Worm (Caenorhabditis elegans) whole organism, L1 larva: Measurements from ENCODE around the gene F52C9.3.

Experiments
- C04F5.9 ChIP-seq: sonication (generic microtip); optimal IDR thresholded peaks from 2 replicates; lab custom pipeline; 2016; ENCODE audit warnings: missing genetic modification characterization, missing compliant biosample characterization
- C34B4.2 ChIP-seq: sonication (generic microtip); optimal IDR thresholded peaks from 2 replicates; lab custom pipeline; 2017; ENCODE audit warnings: mild to moderate bottlenecking, missing genetic modification characterization, missing compliant biosample characterization
- F16B12.6 ChIP-seq: fragments of 150-350 bp; optimal IDR thresholded peaks from 2 replicates; lab custom pipeline; 2014; ENCODE audit warnings: missing biosample characterization, missing genetic modification characterization
- aha-1 ChIP-seq: fragments of 150-350 bp; optimal IDR thresholded peaks from 2 replicates; lab custom pipeline; 2014; ENCODE audit warnings: missing biosample characterization, missing genetic modification characterization
- aly-2 ChIP-seq: fragments of 150-350 bp; optimal IDR thresholded peaks from 2 replicates; lab custom pipeline; 2014; ENCODE audit warnings: missing biosample characterization, missing genetic modification characterization
- ama-1 ChIP-seq: fragments of 150-350 bp; optimal IDR thresholded peaks from 2 replicates; lab custom pipeline; 2014
- ceh-63 ChIP-seq: fragments of 200-800 bp; sonication (Bioruptor generic); optimal IDR thresholded peaks from 2 replicates; lab custom pipeline; 2018; ENCODE audit warnings: mild to moderate bottlenecking, missing genetic modification characterization, missing compliant biosample characterization
- ceh-88 ChIP-seq: fragments of 200-800 bp; sonication (Bioruptor generic); IDR thresholded peaks from 2 replicates; pipeline ENCODE4 v1.3.6; 2022; ENCODE audit warnings: missing genetic modification characterization, missing compliant biosample characterization
- dpl-1 ChIP-seq, 3 experiments: fragments of 150-350 bp in 2 of 3; sonication (generic microtip) in 1 of 3; optimal IDR thresholded peaks; 2 replicates each; lab custom pipeline; 2014 to 2017; ENCODE audit warnings: missing biosample characterization in 3 of 3, missing genetic modification characterization in 3 of 3, missing genetic modification reagents in 3 of 3
- dsc-1 ChIP-seq: sonication (generic microtip); optimal IDR thresholded peaks from 2 replicates; lab custom pipeline; 2016; ENCODE audit warnings: mild to moderate bottlenecking, missing genetic modification characterization, missing compliant biosample characterization
- efl-1 ChIP-seq, 4 experiments: fragments of 150-350 bp; optimal IDR thresholded peaks in 3 of 4; peaks in 1 of 4; 1 replicate in 1 of 4; 2 replicates in 3 of 4; lab custom pipeline; 2014; ENCODE audit warnings: missing biosample characterization in 2 of 4, missing genetic modification characterization in 2 of 4, missing genetic modification reagents in 2 of 4
- efl-3 ChIP-seq: fragments of 200-800 bp; sonication (Bioruptor generic); optimal IDR thresholded peaks from 2 replicates; lab custom pipeline; 2018; ENCODE audit warnings: mild to moderate bottlenecking, missing genetic modification characterization, missing compliant biosample characterization
- egl-27 ChIP-seq, 2 experiments: fragments of 150-350 bp in 1 of 2; sonication (generic microtip); optimal IDR thresholded peaks; 3 replicates each; lab custom pipeline; 2017 to 2018; ENCODE audit warnings: missing biosample characterization in 2 of 2, missing genetic modification characterization in 2 of 2, missing genetic modification reagents in 2 of 2
- elt-2 ChIP-seq: sonication (generic microtip); optimal IDR thresholded peaks from 2 replicates; lab custom pipeline; 2016; ENCODE audit warnings: missing genetic modification characterization, mild to moderate bottlenecking, inconsistent platforms, missing compliant biosample characterization, missing genetic modification reagents
- elt-3 ChIP-seq, 6 experiments: fragments of 150-350 bp in 1 of 6; sonication (generic microtip); optimal IDR thresholded peaks; 2 replicates each; lab custom pipeline; 2017 to 2018; ENCODE audit warnings: missing biosample characterization in 6 of 6, missing genetic modification characterization in 6 of 6, inconsistent platforms in 1 of 6
- ets-5 ChIP-seq: fragments of 200-800 bp; sonication (Bioruptor generic); IDR thresholded peaks from 2 replicates; pipeline ENCODE4 v1.3.6; 2022; ENCODE audit warnings: missing genetic modification characterization, missing compliant biosample characterization
- fkh-10 ChIP-seq: sonication (generic microtip); optimal IDR thresholded peaks from 2 replicates; lab custom pipeline; 2017; ENCODE audit warnings: missing biosample characterization, missing genetic modification reagents, missing genetic modification characterization
- fkh-4 ChIP-seq: sonication (generic microtip); optimal IDR thresholded peaks from 2 replicates; lab custom pipeline; 2016; ENCODE audit warnings: missing compliant biosample characterization, missing genetic modification characterization, borderline replicate concordance
- fkh-8 ChIP-seq: sonication (generic microtip); optimal IDR thresholded peaks from 2 replicates; lab custom pipeline; 2016; ENCODE audit warnings: mild to moderate bottlenecking, missing genetic modification characterization, missing compliant biosample characterization
- fos-1 ChIP-seq: fragments of 150-350 bp; optimal IDR thresholded peaks from 2 replicates; lab custom pipeline; 2014; ENCODE audit warnings: missing biosample characterization, missing genetic modification characterization
- grh-1 ChIP-seq: fragments of 200-800 bp; sonication (Bioruptor generic); IDR thresholded peaks from 2 replicates; pipeline ENCODE4 v1.3.6; 2022; ENCODE audit warnings: missing genetic modification reagents, missing genetic modification characterization, missing compliant biosample characterization
- hlh-4 ChIP-seq: sonication (generic microtip); optimal IDR thresholded peaks from 2 replicates; lab custom pipeline; 2016; ENCODE audit warnings: mild to moderate bottlenecking, missing genetic modification characterization, missing compliant biosample characterization
- hpl-2 ChIP-seq: fragments of 150-350 bp; optimal IDR thresholded peaks from 2 replicates; lab custom pipeline; 2014; ENCODE audit warnings: missing biosample characterization, missing genetic modification reagents, missing genetic modification characterization
- isw-1 ChIP-seq: fragments of 200-800 bp; sonication (Bioruptor generic); IDR thresholded peaks from 2 replicates; pipeline ENCODE4 v1.3.6; 2022; ENCODE audit warnings: missing genetic modification characterization, missing compliant biosample characterization
- lin-15B ChIP-seq: fragments of 150-350 bp; sonication (generic microtip); optimal IDR thresholded peaks from 3 replicates; lab custom pipeline; 2014; ENCODE audit warnings: missing biosample characterization, missing genetic modification characterization
- lin-35 ChIP-seq, 2 experiments: fragments of 150-350 bp; optimal IDR thresholded peaks; 2 replicates each; lab custom pipeline; 2014; ENCODE audit warnings: missing biosample characterization in 2 of 2, missing genetic modification characterization in 2 of 2, missing genetic modification reagents in 2 of 2
- lir-3 ChIP-seq: sonication (generic microtip); optimal IDR thresholded peaks from 2 replicates; lab custom pipeline; 2016; ENCODE audit warnings: mild to moderate bottlenecking, missing genetic modification characterization, moderate library complexity, missing compliant biosample characterization; ENCODE audit not compliant: poor library complexity
- lsy-2 ChIP-seq, 2 experiments: fragments of 150-350 bp; optimal IDR thresholded peaks; 2 replicates each; lab custom pipeline; 2014; ENCODE audit warnings: missing biosample characterization in 2 of 2, missing genetic modification characterization in 2 of 2
- mab-9 ChIP-seq: fragments of 200-800 bp; sonication (Bioruptor generic); IDR thresholded peaks from 2 replicates; pipeline ENCODE4 v1.3.6; 2022; ENCODE audit warnings: missing genetic modification reagents, missing genetic modification characterization, missing compliant biosample characterization
- mef-2 ChIP-seq: fragments of 150-350 bp; optimal IDR thresholded peaks from 2 replicates; lab custom pipeline; 2014; ENCODE audit warnings: missing biosample characterization, missing genetic modification characterization
- nhr-11 ChIP-seq: fragments of 150-350 bp; optimal IDR thresholded peaks from 2 replicates; lab custom pipeline; 2014; ENCODE audit warnings: missing biosample characterization, missing genetic modification characterization
- nhr-12 ChIP-seq: sonication (generic microtip); optimal IDR thresholded peaks from 2 replicates; lab custom pipeline; 2017; ENCODE audit warnings: missing biosample characterization, missing genetic modification characterization
- nhr-28 ChIP-seq: fragments of 150-350 bp; optimal IDR thresholded peaks from 2 replicates; lab custom pipeline; 2014; ENCODE audit warnings: missing biosample characterization, missing genetic modification characterization
- nhr-47 ChIP-seq: sonication (generic microtip); optimal IDR thresholded peaks from 2 replicates; lab custom pipeline; 2016; ENCODE audit warnings: mild to moderate bottlenecking, missing genetic modification characterization, moderate library complexity, missing compliant biosample characterization
- nhr-71 ChIP-seq: sonication (generic microtip); optimal IDR thresholded peaks from 2 replicates; lab custom pipeline; 2016; ENCODE audit warnings: mild to moderate bottlenecking, missing genetic modification characterization, moderate library complexity, missing compliant biosample characterization
- nhr-77 ChIP-seq: fragments of 150-350 bp; optimal IDR thresholded peaks from 2 replicates; lab custom pipeline; 2014; ENCODE audit warnings: missing biosample characterization, missing genetic modification characterization
- nhr-84 ChIP-seq: sonication (generic microtip); optimal IDR thresholded peaks from 2 replicates; lab custom pipeline; 2017; ENCODE audit warnings: missing biosample characterization, missing genetic modification characterization
- nhr-90 ChIP-seq: sonication (generic microtip); optimal IDR thresholded peaks from 2 replicates; lab custom pipeline; 2016; ENCODE audit warnings: mild to moderate bottlenecking, missing genetic modification characterization, missing compliant biosample characterization; ENCODE audit not compliant: poor library complexity
- pag-3 ChIP-seq: sonication (generic microtip); optimal IDR thresholded peaks from 2 replicates; lab custom pipeline; 2017; ENCODE audit warnings: missing genetic modification characterization, mild to moderate bottlenecking, missing compliant biosample characterization, antibody characterized with exemption, borderline replicate concordance; ENCODE audit not compliant: insufficient read depth
- pax-3 ChIP-seq: fragments of 200-800 bp; sonication (Bioruptor generic); optimal IDR thresholded peaks from 2 replicates; lab custom pipeline; 2018; ENCODE audit warnings: mild to moderate bottlenecking, missing genetic modification characterization, moderate library complexity, missing compliant biosample characterization
- skn-1 ChIP-seq: fragments of 150-350 bp; optimal IDR thresholded peaks from 2 replicates; lab custom pipeline; 2014; ENCODE audit warnings: missing biosample characterization, missing genetic modification characterization
- snpc-4 ChIP-seq: fragments of 150-350 bp; optimal IDR thresholded peaks from 2 replicates; lab custom pipeline; 2014; ENCODE audit warnings: missing biosample characterization, missing genetic modification characterization
- sox-4 ChIP-seq: sonication (generic microtip); optimal IDR thresholded peaks from 2 replicates; lab custom pipeline; 2016; ENCODE audit warnings: missing genetic modification characterization, missing compliant biosample characterization
- swsn-7 ChIP-seq: sonication (generic microtip); optimal IDR thresholded peaks from 2 replicates; lab custom pipeline; 2016; ENCODE audit warnings: missing genetic modification characterization, missing compliant biosample characterization
- tbx-2 ChIP-seq: sonication (generic microtip); optimal IDR thresholded peaks from 2 replicates; lab custom pipeline; 2016; ENCODE audit warnings: missing genetic modification characterization, missing compliant biosample characterization
- tlp-1 ChIP-seq: fragments of 150-350 bp; optimal IDR thresholded peaks from 2 replicates; lab custom pipeline; 2014; ENCODE audit warnings: missing biosample characterization, missing genetic modification characterization

F52C9.3 gene

ce11 chrIII:5349250-5349649 lies 27.6 kb downstream of the F52C9.3 start, which contains the start of gene thoc-5 (continued):
- TF ChIP-seq nhr-12 (tag; lab: Kevin White, UChicago) (no peak), hlh-4 (tag; lab: Kevin White, UChicago) (peak; percentile 80), ceh-88 (GFP tag; lab: Robert Waterston, UW) (peak; percentile 67), lir-3 (tag; lab: Kevin White, UChicago) (peak; percentile 98), tbx-2 (tag; lab: Kevin White, UChicago) (peak; percentile 95), mef-2 (tag; lab: Kevin White, UChicago) (no peak), isw-1 (peak; percentile 85), pax-3 (tag; lab: Kevin White, UChicago) (peak; percentile 95), C34B4.2 (tag; lab: Kevin White, UChicago) (peak; percentile 35), aly-2 (peak; percentile 28), sox-4 (tag; lab: Kevin White, UChicago) (peak; percentile 97), pag-3 (no peak), swsn-7 (tag; lab: Kevin White, UChicago) (peak; percentile 91), fkh-4 (tag; lab: Kevin White, UChicago) (peak; percentile 99)

ce11 chrIII:5361909-5362308 lies 40.2 kb downstream of the F52C9.3 start, which contains the start of gene Y32H12A.1:
Y32H12A.1 (plus strand) TSS chrIII:5362209.
- TF ChIP-seq dpl-1 (GFP tag; optimal IDR thresholded peaks at IDR 0.05; lab: Kevin White, UChicago) = no peak
- TF ChIP-seq nhr-47 = no peak
- TF ChIP-seq efl-1 (optimal IDR thresholded peaks at IDR 0.05; lab: Kevin White, UChicago) = no peak
- TF ChIP-seq efl-1 (GFP tag; optimal IDR thresholded peaks at IDR 0.05 in 1 of 2; lab: Kevin White, UChicago) = no peak
- TF ChIP-seq aly-2 = no peak
- no peak for TF ChIP-seq ceh-88 (GFP tag; lab: Robert Waterston, UW)
- TF ChIP-seq snpc-4 (tag; lab: Kevin White, UChicago) = no peak
- TF ChIP-seq tlp-1 (tag; lab: Kevin White, UChicago) = no peak
- no peak for TF ChIP-seq fos-1 (tag; lab: Kevin White, UChicago)
- TF ChIP-seq egl-27 (tag; optimal IDR thresholded peaks at IDR 0.05; lab: Kevin White, UChicago) = no peak
- TF ChIP-seq nhr-28 (tag; lab: Kevin White, UChicago) = no peak
- TF ChIP-seq hpl-2 (GFP tag; lab: Kevin White, UChicago) = no peak
- TF ChIP-seq efl-3 (GFP tag; lab: Kevin White, UChicago) = no peak
- no peak for TF ChIP-seq mab-9 (GFP tag; lab: Robert Waterston, UW)
- no peak for TF ChIP-seq lin-15B (tag; lab: Kevin White, UChicago)
- no peak for TF ChIP-seq ceh-63 (GFP tag; lab: Kevin White, UChicago)
- no peak for TF ChIP-seq nhr-11 (tag; lab: Kevin White, UChicago)
- no peak for TF ChIP-seq ama-1 (lab: Kevin White, UChicago)
- no peak for TF ChIP-seq fkh-10 (GFP tag; lab: Kevin White, UChicago)

ce11 chrIII:5367995-5368899 lies 46.6 kb downstream of the F52C9.3 start, which contains the start of gene dhs-9:
dhs-9 (minus strand) TSS chrIII:5368045.
- peak; percentile 12 for TF ChIP-seq nhr-71 (tag; lab: Kevin White, UChicago)
- peak in 1 of 2 experiments; percentile 20 for TF ChIP-seq lsy-2 (tag; optimal IDR thresholded peaks at IDR 0.05; lab: Kevin White, UChicago)
- TF ChIP-seq ets-5 = no peak
- TF ChIP-seq C04F5.9 (tag; lab: Kevin White, UChicago) = no peak
- TF ChIP-seq nhr-90 (tag; lab: Kevin White, UChicago) = peak; percentile 21
- peak; percentile 44 for TF ChIP-seq elt-2 (tag; lab: Kevin White, UChicago)
- peak in 4 of 6 experiments; percentile 3 to 58 (median 15) for TF ChIP-seq elt-3 (tag; optimal IDR thresholded peaks at IDR 0.05; lab: Kevin White, UChicago)
- TF ChIP-seq dsc-1 (tag; lab: Kevin White, UChicago) = no peak
- no peak for TF ChIP-seq ama-1 (lab: Kevin White, UChicago)
- TF ChIP-seq nhr-84 (tag; lab: Kevin White, UChicago) = no peak
- TF ChIP-seq F16B12.6 (tag; lab: Kevin White, UChicago) = no peak
- TF ChIP-seq lin-35 (GFP tag; optimal IDR thresholded peaks at IDR 0.05; lab: Kevin White, UChicago) = peak in 1 of 2 experiments; percentile 32
- TF ChIP-seq hpl-2 (GFP tag; lab: Kevin White, UChicago) = no peak
- TF ChIP-seq aha-1 (tag; lab: Kevin White, UChicago) = no peak
- no peak for TF ChIP-seq ceh-88 (GFP tag; lab: Robert Waterston, UW)
- TF ChIP-seq dpl-1 (GFP tag; optimal IDR thresholded peaks at IDR 0.05; lab: Kevin White, UChicago) = peak in 1 of 3 experiments; percentile 20
- TF ChIP-seq grh-1 (GFP tag; lab: Robert Waterston, UW) = no peak
- TF ChIP-seq fkh-8 = no peak
- peak; percentile 47 for TF ChIP-seq skn-1 (tag; lab: Kevin White, UChicago)
- TF ChIP-seq isw-1 = no peak
- no peak for TF ChIP-seq nhr-77
- TF ChIP-seq C34B4.2 (tag; lab: Kevin White, UChicago) = no peak
- TF ChIP-seq nhr-11 (tag; lab: Kevin White, UChicago) = no peak
- no peak for TF ChIP-seq nhr-28 (tag; lab: Kevin White, UChicago)
